Worm (Caenorhabditis elegans) whole organism, mixed stage, embryonic: ENCODE measurements around the gene T22B7.8.

ENCODE experiments used
- nhr-12 ChIP-seq: fragments of 150-350 bp; optimal IDR thresholded peaks from 2 replicates; lab custom pipeline; 2014; ENCODE audit warnings: missing biosample characterization, missing genetic modification characterization
- nhr-28 ChIP-seq: fragments of 150-350 bp; optimal IDR thresholded peaks from 2 replicates; lab custom pipeline; 2014; ENCODE audit warnings: missing biosample characterization, missing genetic modification characterization
- unc-120 ChIP-seq: sonication (generic microtip); optimal IDR thresholded peaks from 2 replicates; lab custom pipeline; 2017; ENCODE audit warnings: missing genetic modification characterization, missing compliant biosample characterization; ENCODE audit not compliant: poor library complexity, severe bottlenecking

DNA sequence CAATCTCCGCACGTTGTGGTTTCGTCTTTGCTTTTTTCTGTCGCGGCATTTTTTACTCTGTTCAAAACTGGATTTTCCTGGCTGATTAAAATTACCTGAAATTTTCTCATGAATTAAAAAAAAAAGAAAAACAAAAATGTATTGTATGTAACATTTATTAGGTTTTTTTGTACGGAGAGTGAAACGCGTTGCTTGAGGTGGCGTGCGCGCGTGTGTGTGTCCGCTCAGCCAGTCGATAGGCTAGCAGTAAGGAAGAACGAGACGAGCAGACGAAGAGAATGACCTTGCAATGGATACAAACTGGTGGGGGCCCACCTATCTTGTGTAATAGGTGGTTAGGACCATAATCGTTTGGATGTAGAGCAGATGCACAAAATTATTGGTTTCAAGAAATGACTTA is 9.6 kb downstream of the T22B7.8 start, which contains the start of gene T22B7.4:
- TF ChIP-seq unc-120 (tag; lab: Kevin White, UChicago) (no peak), nhr-28 (no peak), nhr-12 (tag; lab: Kevin White, UChicago) (no peak)
